Fruit fly (Drosophila melanogaster) whole organism, pupa: ENCODE data around the gene Iyd.

Source experiments
- CG10348 ChIP-seq: fragments of 200-800 bp; sonication (Bioruptor generic); IDR thresholded peaks from 2 replicates; pipeline ENCODE4 v1.3.6; 2022; ENCODE audit warnings: missing biosample characterization, missing genetic modification characterization
- CG12605 ChIP-seq: fragments of 200-800 bp; sonication (Bioruptor generic); IDR thresholded peaks from 2 replicates; pipeline ENCODE4 v1.3.6; 2022; ENCODE audit warnings: missing biosample characterization, missing genetic modification characterization
- CG13204 ChIP-seq: fragments of 200-800 bp; sonication (Bioruptor generic); optimal IDR thresholded peaks from 2 replicates; lab custom pipeline; 2018; ENCODE audit warnings: missing biosample characterization, mild to moderate bottlenecking, missing genetic modification characterization, moderate library complexity
- CG14655 ChIP-seq: fragments of 200-800 bp; sonication (Bioruptor generic); optimal IDR thresholded peaks from 3 replicates; lab custom pipeline; 2017; ENCODE audit warnings: mild to moderate bottlenecking, missing biosample characterization, missing genetic modification reagents, missing genetic modification characterization
- CG15710 ChIP-seq: fragments of 200-800 bp; sonication (Bioruptor generic); optimal IDR thresholded peaks from 2 replicates; lab custom pipeline; 2018; ENCODE audit warnings: missing biosample characterization, mild to moderate bottlenecking, missing genetic modification characterization, moderate library complexity
- CG17806 ChIP-seq: fragments of 200-800 bp; sonication (Bioruptor generic); optimal IDR thresholded peaks from 2 replicates; lab custom pipeline; 2018; ENCODE audit warnings: missing biosample characterization, mild to moderate bottlenecking, missing genetic modification characterization, moderate library complexity
- CG32121 ChIP-seq: fragments of 200-800 bp; sonication (Bioruptor generic); IDR thresholded peaks from 2 replicates; pipeline ENCODE4 v1.3.6; 2022; ENCODE audit warnings: missing biosample characterization, missing genetic modification characterization
- CG34367 ChIP-seq: fragments of 200-800 bp; sonication (Bioruptor generic); optimal IDR thresholded peaks from 2 replicates; lab custom pipeline; 2018; ENCODE audit warnings: missing biosample characterization, mild to moderate bottlenecking, missing genetic modification characterization
- CG4496 ChIP-seq: fragments of 200-800 bp; sonication (Bioruptor generic); IDR thresholded peaks from 3 replicates; pipeline ENCODE4 v1.3.6; 2022; ENCODE audit warnings: missing biosample characterization, missing genetic modification characterization
- CG8159 ChIP-seq: fragments of 200-800 bp; sonication (Bioruptor generic); optimal IDR thresholded peaks from 3 replicates; lab custom pipeline; 2018; ENCODE audit warnings: missing biosample characterization, mild to moderate bottlenecking, missing genetic modification characterization, moderate library complexity
- CG8301 ChIP-seq: fragments of 200-800 bp; sonication (Bioruptor generic); optimal IDR thresholded peaks from 2 replicates; lab custom pipeline; 2018; ENCODE audit warnings: missing biosample characterization, mild to moderate bottlenecking, missing genetic modification characterization
- CG9948 ChIP-seq: fragments of 200-800 bp; sonication (Bioruptor generic); optimal IDR thresholded peaks from 2 replicates; lab custom pipeline; 2018; ENCODE audit warnings: missing biosample characterization, mild to moderate bottlenecking, missing genetic modification characterization, moderate library complexity
- D1 ChIP-seq: fragments of 200-800 bp; sonication (Bioruptor generic); optimal IDR thresholded peaks from 2 replicates; lab custom pipeline; 2018; ENCODE audit warnings: missing biosample characterization, mild to moderate bottlenecking, missing genetic modification characterization, moderate library complexity
- EcR ChIP-seq: fragments of 200-800 bp; sonication (Bioruptor generic); optimal IDR thresholded peaks from 3 replicates; lab custom pipeline; 2019; ENCODE audit warnings: missing biosample characterization, missing genetic modification characterization, mild to moderate bottlenecking, moderate library complexity, missing genetic modification reagents
- Ets98B ChIP-seq: fragments of 200-800 bp; sonication (Bioruptor generic); IDR thresholded peaks from 2 replicates; pipeline ENCODE4 v1.3.6; 2022; ENCODE audit warnings: missing biosample characterization, missing genetic modification characterization
- Pif1A ChIP-seq: fragments of 200-800 bp; sonication (Bioruptor generic); optimal IDR thresholded peaks from 3 replicates; lab custom pipeline; 2016; ENCODE audit warnings: missing biosample characterization, missing genetic modification characterization
- Pif1B ChIP-seq: fragments of 200-800 bp; sonication (Bioruptor generic); optimal IDR thresholded peaks from 3 replicates; lab custom pipeline; 2016; ENCODE audit warnings: missing biosample characterization, missing genetic modification characterization
- Snoo ChIP-seq: fragments of 200-800 bp; sonication (Bioruptor generic); optimal IDR thresholded peaks from 3 replicates; lab custom pipeline; 2017; ENCODE audit warnings: missing biosample characterization, mild to moderate bottlenecking, missing genetic modification characterization, inconsistent platforms
- fd96Ca ChIP-seq: fragments of 200-800 bp; sonication (Bioruptor generic); IDR thresholded peaks from 3 replicates; pipeline ENCODE4 v1.3.6; 2022; ENCODE audit warnings: missing biosample characterization, missing genetic modification characterization
- gl ChIP-seq: fragments of 200-800 bp; sonication (Bioruptor generic); optimal IDR thresholded peaks from 2 replicates; lab custom pipeline; 2018; ENCODE audit warnings: missing biosample characterization, mild to moderate bottlenecking, missing genetic modification characterization
- rn ChIP-seq: fragments of 200-800 bp; sonication (Bioruptor generic); IDR thresholded peaks from 2 replicates; pipeline ENCODE4 v1.3.6; 2022; ENCODE audit warnings: missing biosample characterization, missing genetic modification characterization

Gene Iyd

DNA sequence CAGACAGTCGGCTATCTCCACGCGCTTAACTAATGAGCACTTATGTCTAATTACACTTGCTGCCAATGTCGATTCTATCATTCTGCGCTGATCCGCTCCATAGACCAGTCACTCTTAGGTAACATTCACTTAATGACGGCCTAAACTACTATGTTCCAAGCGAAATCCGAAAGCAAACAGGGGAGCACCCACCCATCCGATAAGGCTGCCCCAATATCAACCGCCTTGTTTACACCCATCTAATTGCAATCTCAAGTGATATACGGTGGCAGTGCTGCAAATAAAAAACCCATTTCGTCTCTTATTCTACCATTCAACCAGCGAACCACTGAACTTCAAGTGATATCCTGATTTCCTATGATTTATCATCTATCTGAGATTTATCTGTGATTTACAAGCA, 46.6 kb downstream of the Iyd start:
- TF ChIP-seq CG17806 (tag; lab: Kevin White, UChicago) (no peak), CG10348 (no peak), gl (tag; lab: Kevin White, UChicago) (no peak), Pif1B (GFP tag; lab: Kevin White, UChicago) (no peak), CG32121 (GFP tag; lab: Robert Waterston, UW) (0 out of 2 replicates have a peak, but pooled peaks have one; percentile 12)

DNA sequence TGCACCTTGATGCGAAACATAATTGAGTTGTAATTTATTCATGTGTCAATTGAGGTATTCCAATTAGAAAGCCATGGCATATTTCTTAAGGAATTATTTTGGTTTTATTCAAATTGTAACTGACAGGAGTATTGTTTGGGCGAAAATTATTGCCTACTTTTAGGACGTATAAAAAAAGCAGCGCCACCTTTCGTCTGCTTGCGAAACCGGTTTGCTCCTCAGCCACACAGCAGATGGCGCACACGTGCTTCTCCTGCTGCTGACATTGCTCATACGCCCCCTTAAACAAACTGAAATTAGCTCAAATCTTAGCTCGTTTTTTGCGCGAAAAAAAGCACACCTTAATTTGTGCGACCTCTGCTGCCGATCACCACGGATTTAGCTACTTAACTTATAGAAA, 48.2 kb downstream of the Iyd start:
- TF ChIP-seq CG15710 (tag; lab: Kevin White, UChicago), result no peak
- peak; percentile 29 for TF ChIP-seq CG34367 (tag; lab: Kevin White, UChicago)
- no peak for TF ChIP-seq CG8159
- no peak for TF ChIP-seq CG13204 (GFP tag; lab: Kevin White, UChicago)
- 0 out of 2 replicates have a peak, but pooled peaks have one; percentile 36 for TF ChIP-seq CG32121 (GFP tag; lab: Robert Waterston, UW)
- peak; percentile 65 for TF ChIP-seq D1 (tag; lab: Kevin White, UChicago)
- TF ChIP-seq Snoo (tag; lab: Kevin White, UChicago), result peak; percentile 68
- TF ChIP-seq gl (tag; lab: Kevin White, UChicago), result peak; percentile 1
- TF ChIP-seq CG8301 (tag; lab: Kevin White, UChicago), result no peak
- TF ChIP-seq fd96Ca (GFP tag; lab: Robert Waterston, UW), result no peak
- TF ChIP-seq Ets98B, result peak; percentile 45; the same call in 1 of the 2 replicates
- peak; percentile 79 for TF ChIP-seq CG4496
- TF ChIP-seq Pif1B (GFP tag; lab: Kevin White, UChicago), result no peak
- TF ChIP-seq CG12605, result no peak
- TF ChIP-seq CG9948 (tag; lab: Kevin White, UChicago), result no peak
- no peak for TF ChIP-seq rn (GFP tag; lab: Robert Waterston, UW)
- no peak for TF ChIP-seq CG10348
- no peak for TF ChIP-seq CG14655
- no peak for TF ChIP-seq EcR (GFP tag; lab: Kevin White, UChicago)
- peak; percentile 13 for TF ChIP-seq Pif1A (GFP tag; lab: Kevin White, UChicago)
- no peak for TF ChIP-seq CG17806 (tag; lab: Kevin White, UChicago)

DNA sequence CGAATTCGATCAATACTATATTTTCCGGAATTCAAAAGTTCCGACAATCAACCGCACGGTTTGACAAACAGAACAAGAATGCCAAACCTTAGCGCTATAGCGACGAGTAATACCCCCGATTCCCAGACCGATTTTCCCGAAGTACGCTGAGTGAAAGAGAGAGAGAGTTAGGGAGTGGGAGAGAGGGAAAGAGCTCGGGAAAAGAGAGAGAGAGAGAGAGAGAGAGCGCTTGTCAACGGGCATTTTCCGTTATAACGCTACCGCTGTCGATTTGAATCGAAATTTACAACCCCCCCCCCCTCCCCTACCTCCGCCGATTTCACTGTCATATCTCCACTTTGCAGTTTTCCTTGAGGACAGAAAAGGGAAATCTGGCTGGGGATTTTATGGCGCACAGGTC, 49.5 kb downstream of the Iyd start:
- TF ChIP-seq EcR (GFP tag; lab: Kevin White, UChicago) (no peak), CG17806 (tag; lab: Kevin White, UChicago) (no peak), rn (GFP tag; lab: Robert Waterston, UW) (no peak), CG8301 (tag; lab: Kevin White, UChicago) (no peak), fd96Ca (GFP tag; lab: Robert Waterston, UW) (no peak), Snoo (tag; lab: Kevin White, UChicago) (no peak), CG12605 (no peak), CG4496 (no peak), CG14655 (no peak), Ets98B (no peak), CG34367 (tag; lab: Kevin White, UChicago) (no peak), CG10348 (no peak), CG8159 (no peak), Pif1B (GFP tag; lab: Kevin White, UChicago) (no peak), CG9948 (tag; lab: Kevin White, UChicago) (no peak), D1 (tag; lab: Kevin White, UChicago) (no peak), CG15710 (tag; lab: Kevin White, UChicago) (no peak), CG13204 (GFP tag; lab: Kevin White, UChicago) (no peak), CG32121 (GFP tag; lab: Robert Waterston, UW) (no peak)

DNA sequence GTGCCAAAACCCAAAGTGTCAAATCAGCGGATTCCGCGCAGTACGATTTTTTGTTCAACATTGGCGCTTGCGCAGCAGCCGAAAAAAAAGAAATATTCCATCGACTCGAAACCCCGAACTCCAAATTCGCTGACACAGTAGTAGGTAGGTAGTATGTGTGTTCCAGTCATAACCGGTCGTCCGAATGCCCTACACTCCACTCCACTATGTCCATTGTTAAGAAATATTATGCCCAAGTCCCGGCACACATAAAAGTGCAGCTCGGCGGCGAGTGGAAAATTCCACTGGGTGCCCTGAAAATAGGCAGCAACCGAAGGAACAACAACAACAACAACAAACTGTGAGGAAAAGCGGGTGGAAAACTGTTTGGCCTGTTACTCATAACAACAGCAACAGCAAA, 51.0 kb downstream of the Iyd start:
- TF ChIP-seq Snoo (tag; lab: Kevin White, UChicago) (no peak), CG14655 (no peak), CG8159 (no peak)

DNA sequence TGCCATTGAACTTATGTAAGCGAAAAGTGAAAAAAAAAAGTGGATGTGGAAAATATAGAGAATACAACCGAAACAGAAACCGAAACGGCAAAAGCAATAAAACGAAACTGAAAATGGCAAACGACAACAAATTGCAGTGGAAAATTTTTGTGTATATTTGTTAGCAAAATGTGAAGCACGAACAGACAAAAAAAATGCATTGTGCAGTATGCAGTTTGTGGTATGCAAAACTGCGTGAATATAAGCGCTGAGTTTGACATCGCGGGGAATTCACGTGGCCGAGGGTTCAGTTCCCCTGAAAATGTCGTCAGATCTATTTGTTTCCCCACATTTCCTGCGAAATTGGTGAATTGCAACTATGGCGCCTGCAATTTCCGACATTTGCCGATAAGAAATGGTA, 52.4 kb downstream of the Iyd start:
- TF ChIP-seq CG8301 (tag; lab: Kevin White, UChicago), result no peak
- no peak for TF ChIP-seq CG4496
- no peak for TF ChIP-seq CG8159
- no peak for TF ChIP-seq CG17806 (tag; lab: Kevin White, UChicago)
- TF ChIP-seq CG15710 (tag; lab: Kevin White, UChicago), result no peak
- TF ChIP-seq D1 (tag; lab: Kevin White, UChicago), result no peak
- no peak for TF ChIP-seq CG9948 (tag; lab: Kevin White, UChicago)
- TF ChIP-seq CG10348, result no peak
- no peak for TF ChIP-seq Pif1A (GFP tag; lab: Kevin White, UChicago)
- TF ChIP-seq Snoo (tag; lab: Kevin White, UChicago), result no peak
- no peak for TF ChIP-seq CG13204 (GFP tag; lab: Kevin White, UChicago)
- no peak for TF ChIP-seq rn (GFP tag; lab: Robert Waterston, UW)
- TF ChIP-seq Ets98B, result no peak
- no peak for TF ChIP-seq gl (tag; lab: Kevin White, UChicago)
- no peak for TF ChIP-seq CG14655
- no peak for TF ChIP-seq CG32121 (GFP tag; lab: Robert Waterston, UW)
- no peak for TF ChIP-seq CG34367 (tag; lab: Kevin White, UChicago)
- no peak for TF ChIP-seq fd96Ca (GFP tag; lab: Robert Waterston, UW)
